Worm (Caenorhabditis elegans): ENCODE data around the gene srh-115.
A peak's percentile ranks its signal among the peaks of the same experiment; 100 is the strongest.
"Not testable (repeated sequence)": the region's sequence is repeated elsewhere in the genome, so short reads cannot be mapped to it uniquely, and the experiment has no call there.

Gene srh-115

ce11 chrV:17245406-17245805, 10.1 kb upstream of the srh-115 start, which contains the start of gene clec-242:
clec-242 (minus strand) TSS chrV:17245506.
- TF ChIP-seq let-607 (tag; optimal IDR thresholded peaks at IDR 0.05), result no peak
- TF ChIP-seq hmg-1.2 (GFP tag; IDR thresholded peaks at IDR 0.05), result no peak
- TF ChIP-seq lag-1 (GFP tag; IDR thresholded peaks at IDR 0.05), result no peak
- no peak for TF ChIP-seq K11D2.4 (GFP tag; IDR thresholded peaks at IDR 0.05)
- TF ChIP-seq zfh-2 (GFP tag; conservative IDR thresholded peaks at IDR 0.05), result no peak

- no peak for TF ChIP-seq ccch-3 (GFP tag; optimal IDR thresholded peaks at IDR 0.05)
These were observed 6.6 kb upstream of the srh-115 start, which contains the start of gene clec-243 for ce11 chrV:17248915-17249314. clec-243 (minus strand) TSS chrV:17249015.

- TF ChIP-seq snpc-4 (GFP tag; optimal IDR thresholded peaks at IDR 0.05) (no peak), snpc-4 (tag; optimal IDR thresholded peaks at IDR 0.05) (peak in 1 of 4 experiments; percentile 62), zfh-2 (GFP tag; conservative IDR thresholded peaks at IDR 0.05) (peak; percentile 63), egrh-3 (GFP tag; IDR thresholded peaks at IDR 0.05) (peak; percentile 45; the same call in 1 of the 2 replicates), hmg-1.2 (GFP tag; IDR thresholded peaks at IDR 0.05) (peak; percentile 23; the same call in 1 of the 2 replicates), ceh-40 (GFP tag; IDR thresholded peaks at IDR 0.05) (no peak), snpc-3.4 (tag; optimal IDR thresholded peaks at IDR 0.05) (no peak)
These were observed 4.1 kb upstream of the srh-115 start, which contains the start of gene Y61B8A.6 for ce11 chrV:17251364-17251961. Y61B8A.6 (plus strand) TSS chrV:17251911.

DNA sequence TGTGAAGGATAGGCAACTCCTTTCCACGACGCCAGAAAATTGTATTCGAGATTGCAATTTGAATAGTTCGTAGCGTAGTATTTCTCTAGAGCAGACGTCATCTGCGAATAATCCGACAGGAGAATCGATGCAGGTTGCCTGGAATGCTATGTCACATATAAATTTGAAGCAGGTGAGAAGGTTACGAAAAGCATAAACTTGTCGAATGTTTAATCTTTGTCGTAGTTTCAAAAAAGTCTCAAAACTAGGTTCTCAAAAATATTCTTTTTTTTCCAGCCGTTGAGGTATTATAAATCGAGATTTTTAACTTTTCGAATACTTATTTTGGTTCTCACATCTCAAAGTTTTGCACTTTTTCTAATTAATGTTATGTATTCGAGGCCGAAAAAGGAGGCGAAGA, 526 bp upstream of the srh-115 start, which contains the start of gene srh-116:
Gene srh-116 (minus strand): TSS at position 101 of the 400 bp plus-strand sequence.
- TF ChIP-seq ztf-18 (tag; optimal IDR thresholded peaks at IDR 0.05); Y79H2A.3 (GFP tag; conservative IDR thresholded peaks at IDR 0.05); athp-1 (tag; optimal IDR thresholded peaks at IDR 0.05): not testable (repeated sequence)

DNA sequence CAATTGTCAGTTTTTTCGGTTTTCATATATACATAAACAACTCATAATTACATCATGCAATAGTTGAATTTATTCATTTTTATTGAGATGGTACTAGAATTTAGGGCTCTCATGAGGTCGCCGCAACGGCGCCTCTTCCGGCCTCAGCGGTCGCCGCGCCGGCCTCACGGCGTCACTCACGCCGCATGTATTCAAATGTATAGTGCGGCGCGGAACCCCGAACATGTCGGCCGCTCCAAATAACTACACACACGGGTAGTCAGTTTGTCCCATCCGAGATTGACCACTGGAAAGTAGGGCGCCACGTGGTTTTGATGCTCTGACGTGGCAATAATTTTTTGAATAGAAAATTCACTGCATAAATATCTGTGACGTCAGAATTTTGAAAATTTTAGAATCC, 2.1 kb downstream of the srh-115 start:
- TF ChIP-seq B0019.2 (GFP tag; conservative IDR thresholded peaks at IDR 0.05) (no peak), F55B11.4 (tag; optimal IDR thresholded peaks at IDR 0.05; ENCODE audit: borderline replicate concordance, insufficient read depth) (no peak), Y95B8A.8 (GFP tag; IDR thresholded peaks at IDR 0.05) (no peak), snpc-4 (GFP tag; optimal IDR thresholded peaks at IDR 0.05) (no peak), snpc-4 (tag; optimal IDR thresholded peaks at IDR 0.05) (peak in 2 of 4 experiments; percentile 63 to 66), zfh-2 (GFP tag; conservative IDR thresholded peaks at IDR 0.05) (peak; percentile 72)

DNA sequence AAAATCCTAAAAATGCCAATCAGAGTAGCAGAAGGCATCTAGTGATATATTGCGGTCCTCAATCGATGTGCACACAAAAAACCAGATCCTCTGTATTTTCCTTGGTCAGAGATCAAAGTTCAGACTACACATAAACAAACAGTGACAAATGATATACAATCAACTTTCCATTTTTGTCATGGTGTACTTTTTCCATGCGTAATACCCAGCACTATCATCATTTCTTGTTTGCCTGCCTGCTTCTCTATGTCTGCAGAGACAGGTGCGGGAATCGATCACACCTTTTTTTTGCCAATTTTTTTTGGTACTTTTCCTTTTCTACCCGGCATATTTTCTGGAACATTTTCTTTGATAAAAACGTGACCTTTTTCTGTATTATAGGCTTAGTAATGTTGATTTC, 2.7 kb downstream of the srh-115 start:
- no peak for TF ChIP-seq F55B11.4 (tag; optimal IDR thresholded peaks at IDR 0.05; ENCODE audit: borderline replicate concordance, insufficient read depth)
- TF ChIP-seq nhr-80 (tag; optimal IDR thresholded peaks at IDR 0.05), result peak; percentile 8
- TF ChIP-seq rec-8 (tag; optimal IDR thresholded peaks at IDR 0.05), result no peak

DNA sequence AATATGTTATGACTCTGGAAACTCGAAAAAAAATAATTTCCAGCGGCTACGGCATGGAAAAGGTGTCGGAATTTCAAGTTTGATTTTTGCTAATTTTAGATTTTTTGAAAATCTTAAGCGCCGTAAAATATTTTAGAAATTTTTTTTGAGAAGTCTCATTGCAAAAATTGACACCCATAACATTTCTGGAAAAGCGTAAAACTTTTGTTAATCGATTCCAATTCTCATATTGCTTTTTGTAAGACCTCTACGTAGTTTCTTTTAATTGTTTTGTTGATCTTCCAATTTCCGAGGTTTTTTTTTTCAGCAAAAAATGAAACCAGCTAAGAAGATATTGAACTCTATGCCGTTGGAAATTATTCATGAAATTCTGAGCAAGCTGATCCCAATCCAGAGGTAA, 3.3 kb downstream of the srh-115 start, which contains the start of gene fbxa-85:
Gene fbxa-85 (plus strand): TSS at position 301 of the 400 bp plus-strand sequence.
- no peak for TF ChIP-seq F49E8.2 (tag; optimal IDR thresholded peaks at IDR 0.05; ENCODE audit: insufficient read depth)
- no peak for TF ChIP-seq nhr-179 (tag; optimal IDR thresholded peaks at IDR 0.05)
- TF ChIP-seq lin-26 (GFP tag; IDR thresholded peaks at IDR 0.05), result no peak
- TF ChIP-seq tlf-1 (GFP tag; optimal IDR thresholded peaks at IDR 0.05), result no peak
- no peak for TF ChIP-seq ceh-40 (GFP tag; IDR thresholded peaks at IDR 0.05)

DNA sequence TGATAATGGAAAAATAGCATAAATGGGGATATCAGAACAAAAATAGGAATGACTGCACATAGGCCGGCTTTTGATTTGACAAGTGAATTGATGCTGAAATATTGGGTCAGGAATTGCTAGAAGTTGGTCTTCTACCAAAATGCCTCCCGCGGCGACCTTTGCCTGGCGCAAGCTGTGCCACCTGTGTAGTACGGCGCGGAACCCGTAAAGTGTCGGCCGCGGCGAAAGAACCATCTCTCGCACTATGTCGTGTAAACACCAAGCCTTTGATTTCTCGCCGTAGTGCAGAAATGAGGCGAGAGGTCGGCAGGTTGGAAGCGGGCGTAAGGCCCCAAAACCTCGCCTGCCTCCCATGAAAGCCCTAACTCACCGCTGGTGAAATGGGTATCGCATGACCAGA, 5.8 kb downstream of the srh-115 start:
- TF ChIP-seq dox-1 (GFP tag; IDR thresholded peaks at IDR 0.05), result 0 out of 2 replicates have a peak, but pooled peaks have one; percentile 38
- TF ChIP-seq aptf-2 (GFP tag; conservative IDR thresholded peaks at IDR 0.05), result no peak
- no peak for TF ChIP-seq snpc-4 (GFP tag; optimal IDR thresholded peaks at IDR 0.05)
- TF ChIP-seq snpc-4 (tag; optimal IDR thresholded peaks at IDR 0.05), result peak in 2 of 4 experiments; percentile 71
- TF ChIP-seq T26A5.8 (tag; optimal IDR thresholded peaks at IDR 0.05), result no peak
- TF ChIP-seq egl-44 (GFP tag; IDR thresholded peaks at IDR 0.05), result no peak
- TF ChIP-seq ztf-25 (GFP tag; IDR thresholded peaks at IDR 0.05), result no peak
- no peak for TF ChIP-seq attf-3 (GFP tag; conservative IDR thresholded peaks at IDR 0.05)
- TF ChIP-seq let-607 (tag; optimal IDR thresholded peaks at IDR 0.05), result no peak
- TF ChIP-seq B0261.1 (tag; optimal IDR thresholded peaks at IDR 0.05), result no peak
- TF ChIP-seq attf-6 (GFP tag; IDR thresholded peaks at IDR 0.05), result 0 out of 2 replicates have a peak, but pooled peaks have one; percentile 16
- TF ChIP-seq zim-3 (tag; optimal IDR thresholded peaks at IDR 0.05), result no peak

All from whole organism, young adult.